Fruit fly (Drosophila melanogaster) whole organism, embryonic: ENCODE measurements around the gene CG16965.

ENCODE experiments used
- ATbp ChIP-seq: fragments of 200-800 bp; sonication (Bioruptor generic); optimal IDR thresholded peaks from 2 replicates; lab custom pipeline; 2017; ENCODE audit warnings: missing biosample characterization, mild to moderate bottlenecking, missing genetic modification characterization, missing genetic modification reagents
- Atf-2 ChIP-seq: fragments of 200-800 bp; sonication (Bioruptor generic); optimal IDR thresholded peaks from 2 replicates; lab custom pipeline; 2016; ENCODE audit warnings: missing biosample characterization, missing genetic modification characterization
- CG10431 ChIP-seq: fragments of 200-800 bp; sonication (Bioruptor generic); optimal IDR thresholded peaks from 3 replicates; lab custom pipeline; 2018; ENCODE audit warnings: missing biosample characterization, mild to moderate bottlenecking, missing genetic modification characterization
- CG10979 ChIP-seq: fragments of 200-800 bp; sonication (Bioruptor generic); optimal IDR thresholded peaks from 2 replicates; lab custom pipeline; 2018; ENCODE audit warnings: missing biosample characterization, mild to moderate bottlenecking, missing genetic modification characterization, moderate library complexity
- CG12071 ChIP-seq: fragments of 200-800 bp; sonication (Bioruptor generic); optimal IDR thresholded peaks from 3 replicates; lab custom pipeline; 2018; ENCODE audit warnings: missing biosample characterization, mild to moderate bottlenecking, missing genetic modification characterization
- CG12391 ChIP-seq: fragments of 200-800 bp; sonication (Bioruptor generic); optimal IDR thresholded peaks from 3 replicates; lab custom pipeline; 2018; ENCODE audit warnings: missing biosample characterization, mild to moderate bottlenecking, missing genetic modification characterization, moderate library complexity
- CG12769 ChIP-seq: fragments of 200-800 bp; sonication (Bioruptor generic); optimal IDR thresholded peaks from 2 replicates; lab custom pipeline; 2019; ENCODE audit warnings: missing biosample characterization, mild to moderate bottlenecking, missing genetic modification characterization, moderate library complexity
- CG13624 ChIP-seq: fragments of 200-800 bp; sonication (Bioruptor generic); optimal IDR thresholded peaks from 2 replicates; lab custom pipeline; 2016; ENCODE audit warnings: missing biosample characterization, missing genetic modification characterization
- CG15479 ChIP-seq: fragments of 200-800 bp; sonication (Bioruptor generic); optimal IDR thresholded peaks from 3 replicates; lab custom pipeline; 2019; ENCODE audit warnings: missing biosample characterization, mild to moderate bottlenecking, missing genetic modification characterization, moderate library complexity
- CG15601 ChIP-seq: fragments of 200-800 bp; sonication (Bioruptor generic); optimal IDR thresholded peaks from 3 replicates; lab custom pipeline; 2019; ENCODE audit warnings: missing biosample characterization, mild to moderate bottlenecking, missing genetic modification characterization, moderate library complexity
- CG1603 ChIP-seq: fragments of 200-800 bp; sonication (Bioruptor generic); optimal IDR thresholded peaks from 2 replicates; lab custom pipeline; 2019; ENCODE audit warnings: missing biosample characterization, mild to moderate bottlenecking, missing genetic modification characterization, moderate library complexity
- CG17361 ChIP-seq: fragments of 200-800 bp; sonication (Bioruptor generic); IDR thresholded peaks from 3 replicates; pipeline ENCODE4 v1.3.6; 2022; ENCODE audit warnings: missing biosample characterization, missing genetic modification characterization
- CG17612 ChIP-seq: fragments of 200-800 bp; sonication (Bioruptor generic); IDR thresholded peaks from 2 replicates; pipeline ENCODE4 v1.3.6; 2022; ENCODE audit warnings: missing biosample characterization, missing genetic modification characterization
- CG17912 ChIP-seq: fragments of 200-800 bp; sonication (Bioruptor generic); optimal IDR thresholded peaks from 2 replicates; lab custom pipeline; 2018; ENCODE audit warnings: missing biosample characterization, mild to moderate bottlenecking, missing genetic modification characterization
- CG2129 ChIP-seq: fragments of 200-800 bp; sonication (Bioruptor generic); IDR thresholded peaks from 2 replicates; pipeline ENCODE4 v1.3.6; 2022; ENCODE audit warnings: missing biosample characterization, missing genetic modification characterization; ENCODE audit not compliant: partially characterized antibody
- CG34376 ChIP-seq: fragments of 200-800 bp; sonication (Bioruptor generic); optimal IDR thresholded peaks from 2 replicates; lab custom pipeline; 2018; ENCODE audit warnings: missing biosample characterization, mild to moderate bottlenecking, missing genetic modification characterization
- CG3995 ChIP-seq: fragments of 200-800 bp; sonication (Bioruptor generic); optimal IDR thresholded peaks from 3 replicates; lab custom pipeline; 2016; ENCODE audit warnings: missing biosample characterization, missing genetic modification characterization
- CG5180 ChIP-seq: fragments of 200-800 bp; sonication (Bioruptor generic); optimal IDR thresholded peaks from 3 replicates; lab custom pipeline; 2017; ENCODE audit warnings: missing biosample characterization, missing genetic modification characterization, mild to moderate bottlenecking, moderate library complexity, missing genetic modification reagents
- CG8388 ChIP-seq: fragments of 200-800 bp; sonication (Bioruptor generic); optimal IDR thresholded peaks from 2 replicates; lab custom pipeline; 2019; ENCODE audit warnings: missing biosample characterization, mild to moderate bottlenecking, missing genetic modification characterization, moderate library complexity
- CG9727 ChIP-seq: fragments of 200-800 bp; sonication (Bioruptor generic); optimal IDR thresholded peaks from 3 replicates; lab custom pipeline; 2017; ENCODE audit warnings: missing biosample characterization, mild to moderate bottlenecking, missing genetic modification characterization
- CTCF ChIP-seq: fragments of 200-800 bp; sonication (Bioruptor generic); optimal IDR thresholded peaks from 2 replicates; lab custom pipeline; 2017; ENCODE audit warnings: missing biosample characterization, mild to moderate bottlenecking, missing genetic modification characterization, moderate library complexity
- CoRest ChIP-seq: fragments of 200-800 bp; sonication (Bioruptor generic); optimal IDR thresholded peaks from 3 replicates; lab custom pipeline; 2018; ENCODE audit warnings: missing biosample characterization, mild to moderate bottlenecking, missing genetic modification characterization, moderate library complexity
- Fer1 ChIP-seq: fragments of 200-800 bp; sonication (Bioruptor generic); optimal IDR thresholded peaks from 2 replicates; lab custom pipeline; 2017; ENCODE audit warnings: missing biosample characterization, mild to moderate bottlenecking, missing genetic modification characterization
- HLH3B ChIP-seq: fragments of 200-800 bp; sonication (Bioruptor generic); IDR thresholded peaks from 2 replicates; pipeline ENCODE4 v1.3.6; 2022; ENCODE audit warnings: missing biosample characterization, missing genetic modification characterization
- Hand ChIP-seq: fragments of 200-800 bp; sonication (Bioruptor generic); optimal IDR thresholded peaks from 2 replicates; lab custom pipeline; 2017; ENCODE audit warnings: mild to moderate bottlenecking, missing biosample characterization, missing genetic modification reagents, missing genetic modification characterization
- Hr78 ChIP-seq, 2 experiments: fragments of 200-800 bp in 1 of 2; fragments of >200 bp in 1 of 2; sonication (Bioruptor generic) in 1 of 2; optimal IDR thresholded peaks; 2 replicates each; lab custom pipeline; 2017 to 2019; ENCODE audit warnings: missing biosample characterization in 2 of 2, missing genetic modification characterization in 2 of 2, mild to moderate bottlenecking in 1 of 2, moderate library complexity in 1 of 2
- Kr ChIP-seq: fragments of 200-800 bp; sonication (Bioruptor generic); optimal IDR thresholded peaks from 2 replicates; lab custom pipeline; 2017; ENCODE audit warnings: missing biosample characterization, mild to moderate bottlenecking, missing genetic modification characterization
- Mes4 ChIP-seq: fragments of 200-800 bp; sonication (Bioruptor generic); optimal IDR thresholded peaks from 2 replicates; lab custom pipeline; 2016; ENCODE audit warnings: missing biosample characterization, missing genetic modification characterization
- Spps ChIP-seq: fragments of 200-800 bp; sonication (Bioruptor generic); optimal IDR thresholded peaks from 2 replicates; lab custom pipeline; 2018; ENCODE audit warnings: missing biosample characterization, mild to moderate bottlenecking, missing genetic modification characterization
- Taf1 ChIP-seq: fragments of 200-800 bp; sonication (Bioruptor generic); IDR thresholded peaks from 2 replicates; pipeline ENCODE4 v1.3.6; 2022; ENCODE audit warnings: missing biosample characterization, missing genetic modification characterization
- ac ChIP-seq: fragments of 200-800 bp; sonication (Bioruptor generic); optimal IDR thresholded peaks from 3 replicates; lab custom pipeline; 2017; ENCODE audit warnings: missing biosample characterization, mild to moderate bottlenecking, missing genetic modification characterization
- bcd ChIP-seq: fragments of 200-800 bp; sonication (Bioruptor generic); optimal IDR thresholded peaks from 2 replicates; lab custom pipeline; 2017; ENCODE audit warnings: missing biosample characterization, mild to moderate bottlenecking, missing genetic modification characterization
- cad ChIP-seq: fragments of >200 bp; optimal IDR thresholded peaks from 2 replicates; lab custom pipeline; 2017; ENCODE audit warnings: missing biosample characterization, missing genetic modification characterization
- cas ChIP-seq: fragments of 200-800 bp; sonication (Bioruptor generic); IDR thresholded peaks from 2 replicates; pipeline ENCODE4 v1.3.6; 2022; ENCODE audit warnings: missing biosample characterization, missing genetic modification characterization
- caup ChIP-seq: fragments of 200-800 bp; sonication (Bioruptor generic); optimal IDR thresholded peaks from 3 replicates; lab custom pipeline; 2017; ENCODE audit warnings: missing biosample characterization, mild to moderate bottlenecking, missing genetic modification characterization, moderate library complexity; ENCODE audit not compliant: severe bottlenecking
- cwo ChIP-seq: fragments of 200-800 bp; sonication (Bioruptor generic); optimal IDR thresholded peaks from 3 replicates; lab custom pipeline; 2017; ENCODE audit warnings: missing biosample characterization, missing genetic modification characterization, mild to moderate bottlenecking, moderate library complexity, missing genetic modification reagents
- dmrt11E ChIP-seq: fragments of 200-800 bp; sonication (Bioruptor generic); optimal IDR thresholded peaks from 3 replicates; lab custom pipeline; 2018; ENCODE audit warnings: missing biosample characterization, mild to moderate bottlenecking, missing genetic modification characterization, moderate library complexity
- kah ChIP-seq: fragments of 200-800 bp; sonication (Bioruptor generic); optimal IDR thresholded peaks from 2 replicates; lab custom pipeline; 2018; ENCODE audit warnings: missing biosample characterization, mild to moderate bottlenecking, missing genetic modification characterization
- lab ChIP-seq: fragments of 200-800 bp; sonication (Bioruptor generic); optimal IDR thresholded peaks from 3 replicates; lab custom pipeline; 2017; ENCODE audit warnings: missing biosample characterization, missing genetic modification characterization, mild to moderate bottlenecking, moderate library complexity, missing genetic modification reagents
- nmo ChIP-seq: fragments of 200-800 bp; sonication (Bioruptor generic); optimal IDR thresholded peaks from 2 replicates; lab custom pipeline; 2018; ENCODE audit warnings: missing biosample characterization, mild to moderate bottlenecking, missing genetic modification characterization, moderate library complexity
- odd ChIP-seq: fragments of 200-800 bp; sonication (Bioruptor generic); optimal IDR thresholded peaks from 2 replicates; lab custom pipeline; 2017; ENCODE audit warnings: missing biosample characterization, mild to moderate bottlenecking, missing genetic modification characterization
- repo ChIP-seq: fragments of 200-800 bp; sonication (Bioruptor generic); optimal IDR thresholded peaks from 2 replicates; lab custom pipeline; 2016; ENCODE audit warnings: missing biosample characterization, missing genetic modification characterization
- slp2 ChIP-seq: fragments of 200-800 bp; sonication (Bioruptor generic); optimal IDR thresholded peaks from 2 replicates; lab custom pipeline; 2016; ENCODE audit warnings: missing biosample characterization, missing genetic modification characterization
- tll ChIP-seq, 2 experiments: fragments of 200-800 bp in 1 of 2; fragments of >200 bp in 1 of 2; sonication (Bioruptor generic) in 1 of 2; optimal IDR thresholded peaks; 2 replicates each; lab custom pipeline; 2017 to 2019; ENCODE audit warnings: missing biosample characterization in 2 of 2, missing genetic modification characterization in 2 of 2, mild to moderate bottlenecking in 1 of 2, moderate library complexity in 1 of 2

Gene CG16965

dm6 chr2L:12007331-12007791, 26.0 kb downstream of the CG16965 start (continued):
- TF ChIP-seq CG9727 (GFP tag; lab: Kevin White, UChicago) (no peak), CG15601 (peak; percentile 93), CG3995 (no peak), CG17361 (GFP tag; lab: Robert Waterston, UW) (no peak), cad (GFP tag; lab: Kevin White, UChicago) (no peak)

DNA sequence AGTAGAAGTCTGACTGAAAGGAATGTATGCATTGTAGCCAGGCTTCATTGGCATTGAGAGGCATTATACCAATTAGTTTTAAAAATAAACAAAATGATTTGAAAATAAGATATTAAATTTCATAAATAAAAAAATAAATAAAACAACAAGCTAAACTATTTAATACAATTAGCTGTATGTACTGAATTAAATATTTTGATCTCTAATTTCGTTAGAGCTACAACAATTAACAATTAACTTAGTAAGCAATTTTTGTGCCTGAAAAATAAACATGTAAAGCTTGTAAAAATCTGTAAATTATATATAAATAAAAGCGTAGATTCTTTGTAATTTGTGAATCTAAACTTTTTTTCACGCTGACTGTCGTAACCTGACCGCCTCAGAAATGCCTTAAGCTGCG, 26.5 kb downstream of the CG16965 start, which contains the start of gene Rh5:
Gene Rh5 (plus strand): TSS at position 301 of the 400 bp plus-strand sequence.
- no peak for TF ChIP-seq CG5180 (GFP tag; lab: Kevin White, UChicago)
- no peak for TF ChIP-seq Hand (GFP tag; lab: Kevin White, UChicago)
- no peak for TF ChIP-seq Mes4 (GFP tag; lab: Kevin White, UChicago)
- TF ChIP-seq dmrt11E (tag; lab: Kevin White, UChicago): no peak
- no peak for TF ChIP-seq CG2129 (GFP tag; lab: Robert Waterston, UW)
- TF ChIP-seq CG17612 (GFP tag; lab: Robert Waterston, UW): no peak
- TF ChIP-seq Atf-2 (GFP tag; lab: Kevin White, UChicago): no peak
- TF ChIP-seq slp2 (GFP tag; lab: Kevin White, UChicago): no peak

dm6 chr2L:12010100-12010876, 28.9 kb downstream of the CG16965 start:
- no peak for TF ChIP-seq HLH3B (GFP tag; lab: Robert Waterston, UW)
- TF ChIP-seq bcd: peak; percentile 44
- TF ChIP-seq CG13624: peak; percentile 41
- TF ChIP-seq CG17912: peak; percentile 38
- TF ChIP-seq CG15479 (GFP tag; lab: Kevin White, UChicago): peak; percentile 99
- TF ChIP-seq caup (GFP tag; lab: Kevin White, UChicago): peak; percentile 6
- no peak for TF ChIP-seq Taf1
- peak; percentile 35 for TF ChIP-seq ATbp (GFP tag; lab: Kevin White, UChicago)
- peak; percentile 98 for TF ChIP-seq CG34376 (GFP tag; lab: Kevin White, UChicago)
- peak; percentile 85 for TF ChIP-seq kah (GFP tag; lab: Kevin White, UChicago)
- TF ChIP-seq Kr (GFP tag; lab: Kevin White, UChicago): peak; percentile 13
- TF ChIP-seq tll (GFP tag; optimal IDR thresholded peaks at IDR 0.05; lab: Kevin White, UChicago): peak in 1 of 2 experiments; percentile 37
- peak; percentile 19 for TF ChIP-seq repo (GFP tag; lab: Kevin White, UChicago)
- TF ChIP-seq CG8388 (GFP tag; lab: Kevin White, UChicago): peak; percentile 16
- TF ChIP-seq CG1603 (tag; lab: Kevin White, UChicago): peak; percentile 27
- TF ChIP-seq CG10431 (GFP tag; lab: Kevin White, UChicago): peak; percentile 19
- peak; percentile 14 for TF ChIP-seq ac
- no peak for TF ChIP-seq CG12071
- TF ChIP-seq CoRest (tag; lab: Kevin White, UChicago): peak; percentile 10
- peak; percentile 13 for TF ChIP-seq nmo (GFP tag; lab: Kevin White, UChicago)
- TF ChIP-seq CG10979: no peak
- TF ChIP-seq cas (GFP tag; lab: Robert Waterston, UW): no peak
- TF ChIP-seq CTCF (GFP tag; lab: Kevin White, UChicago): peak; percentile 18
- TF ChIP-seq CG12391 (tag; lab: Kevin White, UChicago): peak; percentile 0
- peak; percentile 84 for TF ChIP-seq cwo (GFP tag; lab: Kevin White, UChicago)
- TF ChIP-seq Hr78 (GFP tag; optimal IDR thresholded peaks at IDR 0.05; lab: Kevin White, UChicago): peak in 1 of 2 experiments; percentile 58
- peak; percentile 74 for TF ChIP-seq odd (GFP tag; lab: Kevin White, UChicago)
- TF ChIP-seq Fer1 (GFP tag; lab: Kevin White, UChicago): peak; percentile 60
- TF ChIP-seq CG12769 (tag; lab: Kevin White, UChicago): peak; percentile 97
- peak; percentile 45 for TF ChIP-seq lab
- no peak for TF ChIP-seq Spps (tag; lab: Kevin White, UChicago)
